Fruit fly (Drosophila melanogaster) whole organism, embryonic: ENCODE results near the gene Aprt.

ENCODE experiments used
- ATbp ChIP-seq: fragments of 200-800 bp; sonication (Bioruptor generic); optimal IDR thresholded peaks from 2 replicates; lab custom pipeline; 2017; ENCODE audit warnings: missing biosample characterization, mild to moderate bottlenecking, missing genetic modification characterization, missing genetic modification reagents
- Aef1 ChIP-seq: fragments of 200-800 bp; sonication (Bioruptor generic); IDR thresholded peaks from 3 replicates; pipeline ENCODE4 v1.3.6; 2022; ENCODE audit warnings: missing biosample characterization, missing genetic modification characterization
- Bgb ChIP-seq: fragments of 200-800 bp; sonication (Bioruptor generic); IDR thresholded peaks from 2 replicates; pipeline ENCODE4 v1.3.6; 2022; ENCODE audit warnings: missing biosample characterization, missing genetic modification characterization; ENCODE audit not compliant: partially characterized antibody
- CG10209 ChIP-seq: fragments of 200-800 bp; sonication (Bioruptor generic); optimal IDR thresholded peaks from 3 replicates; lab custom pipeline; 2017; ENCODE audit warnings: missing biosample characterization, mild to moderate bottlenecking, missing genetic modification characterization, missing genetic modification reagents
- CG1024 ChIP-seq: fragments of 200-800 bp; sonication (Bioruptor generic); IDR thresholded peaks from 2 replicates; pipeline ENCODE4 v1.3.6; 2022; ENCODE audit warnings: missing biosample characterization, missing genetic modification characterization
- CG10431 ChIP-seq: fragments of 200-800 bp; sonication (Bioruptor generic); optimal IDR thresholded peaks from 3 replicates; lab custom pipeline; 2018; ENCODE audit warnings: missing biosample characterization, mild to moderate bottlenecking, missing genetic modification characterization
- CG10959 ChIP-seq: fragments of 200-800 bp; sonication (Bioruptor generic); IDR thresholded peaks from 2 replicates; pipeline ENCODE4 v1.3.6; 2022; ENCODE audit warnings: missing biosample characterization, missing genetic modification characterization
- CG12155 ChIP-seq: fragments of 200-800 bp; sonication (Bioruptor generic); optimal IDR thresholded peaks from 3 replicates; lab custom pipeline; 2016; ENCODE audit warnings: missing biosample characterization, missing genetic modification characterization
- CG12236 ChIP-seq: fragments of 200-800 bp; sonication (Bioruptor generic); optimal IDR thresholded peaks from 2 replicates; lab custom pipeline; 2016; ENCODE audit warnings: missing biosample characterization, missing genetic modification characterization
- CG12744 ChIP-seq: fragments of 200-800 bp; sonication (Bioruptor generic); optimal IDR thresholded peaks from 2 replicates; lab custom pipeline; 2016; ENCODE audit warnings: missing biosample characterization, missing genetic modification characterization
- CG12942 ChIP-seq: fragments of 200-800 bp; sonication (Bioruptor generic); optimal IDR thresholded peaks from 3 replicates; lab custom pipeline; 2016; ENCODE audit warnings: missing biosample characterization, missing genetic modification characterization
- CG17385 ChIP-seq: fragments of 200-800 bp; sonication (Bioruptor generic); optimal IDR thresholded peaks from 3 replicates; lab custom pipeline; 2018; ENCODE audit warnings: missing biosample characterization, mild to moderate bottlenecking, missing genetic modification characterization
- CG17912 ChIP-seq: fragments of 200-800 bp; sonication (Bioruptor generic); optimal IDR thresholded peaks from 2 replicates; lab custom pipeline; 2018; ENCODE audit warnings: missing biosample characterization, mild to moderate bottlenecking, missing genetic modification characterization
- CG18262 ChIP-seq: fragments of 200-800 bp; optimal IDR thresholded peaks from 3 replicates; lab custom pipeline; 2019; ENCODE audit warnings: missing biosample characterization, mild to moderate bottlenecking, missing genetic modification characterization, moderate library complexity
- CG18764 ChIP-seq: fragments of 200-800 bp; sonication (Bioruptor generic); optimal IDR thresholded peaks from 3 replicates; lab custom pipeline; 2016; ENCODE audit warnings: missing biosample characterization, missing genetic modification characterization
- CG2678 ChIP-seq: fragments of 200-800 bp; sonication (Bioruptor generic); optimal IDR thresholded peaks from 3 replicates; lab custom pipeline; 2019; ENCODE audit warnings: missing biosample characterization, mild to moderate bottlenecking, missing genetic modification characterization, moderate library complexity
- CG2889 ChIP-seq: fragments of 200-800 bp; sonication (Bioruptor generic); IDR thresholded peaks from 3 replicates; pipeline ENCODE4 v1.3.6; 2022; ENCODE audit warnings: missing biosample characterization, missing genetic modification characterization
- CG33557 ChIP-seq: fragments of 200-800 bp; sonication (Bioruptor generic); optimal IDR thresholded peaks from 2 replicates; lab custom pipeline; 2019; ENCODE audit warnings: missing biosample characterization, mild to moderate bottlenecking, missing genetic modification characterization, moderate library complexity
- CG4820 ChIP-seq: fragments of 200-800 bp; sonication (Bioruptor generic); optimal IDR thresholded peaks from 3 replicates; lab custom pipeline; 2016; ENCODE audit warnings: missing biosample characterization, missing genetic modification characterization
- CG8478 ChIP-seq: fragments of >200 bp; optimal IDR thresholded peaks from 2 replicates; lab custom pipeline; 2018
- Dek ChIP-seq: fragments of 200-800 bp; sonication (Bioruptor generic); optimal IDR thresholded peaks from 3 replicates; lab custom pipeline; 2019; ENCODE audit warnings: missing biosample characterization, mild to moderate bottlenecking, missing genetic modification characterization, moderate library complexity
- E2f1 ChIP-seq: fragments of 200-800 bp; sonication (Bioruptor generic); IDR thresholded peaks from 2 replicates; pipeline ENCODE4 v1.3.6; 2022; ENCODE audit warnings: missing biosample characterization, missing genetic modification characterization
- Fer2 ChIP-seq: fragments of 200-800 bp; sonication (Bioruptor generic); optimal IDR thresholded peaks from 2 replicates; lab custom pipeline; 2018; ENCODE audit warnings: missing biosample characterization, mild to moderate bottlenecking, missing genetic modification characterization, moderate library complexity
- Lhr ChIP-seq: fragments of 200-800 bp; sonication (Bioruptor generic); optimal IDR thresholded peaks from 3 replicates; lab custom pipeline; 2017; ENCODE audit warnings: mild to moderate bottlenecking, missing biosample characterization, missing genetic modification reagents, missing genetic modification characterization
- Med ChIP-seq: fragments of 200-800 bp; sonication (Bioruptor generic); peaks from one replicate; lab custom pipeline; 2016; ENCODE audit warnings: missing biosample characterization, missing genetic modification characterization, mild to moderate bottlenecking, inconsistent platforms, moderate library complexity
- Meics ChIP-seq: fragments of 200-800 bp; sonication (Bioruptor generic); optimal IDR thresholded peaks from 2 replicates; lab custom pipeline; 2017; ENCODE audit warnings: missing biosample characterization, mild to moderate bottlenecking, missing genetic modification characterization
- Myb ChIP-seq: fragments of 200-800 bp; sonication (Bioruptor generic); optimal IDR thresholded peaks from 2 replicates; lab custom pipeline; 2016; ENCODE audit warnings: missing biosample characterization, missing genetic modification characterization
- NC2α ChIP-seq: fragments of 200-800 bp; sonication (Bioruptor generic); optimal IDR thresholded peaks from 2 replicates; lab custom pipeline; 2016; ENCODE audit warnings: missing biosample characterization, missing genetic modification characterization
- Opbp ChIP-seq: fragments of 200-800 bp; sonication (Bioruptor generic); IDR thresholded peaks from 3 replicates; pipeline ENCODE4 v1.3.6; 2022; ENCODE audit warnings: missing biosample characterization, missing genetic modification characterization; ENCODE audit not compliant: partially characterized antibody
- Rx ChIP-seq: fragments of 200-800 bp; sonication (Bioruptor generic); IDR thresholded peaks from 2 replicates; pipeline ENCODE4 v1.3.6; 2022; ENCODE audit warnings: missing biosample characterization, missing genetic modification characterization
- Side ChIP-seq: fragments of 200-800 bp; sonication (Bioruptor generic); optimal IDR thresholded peaks from 2 replicates; lab custom pipeline; 2016; ENCODE audit warnings: missing biosample characterization, missing genetic modification characterization
- aop ChIP-seq: fragments of 200-800 bp; sonication (Bioruptor generic); IDR thresholded peaks from 2 replicates; pipeline ENCODE4 v1.3.6; 2022; ENCODE audit warnings: missing biosample characterization, missing genetic modification characterization
- ato ChIP-seq: fragments of 200-800 bp; sonication (Bioruptor generic); IDR thresholded peaks from 2 replicates; pipeline ENCODE4 v1.3.6; 2022; ENCODE audit warnings: missing biosample characterization, missing genetic modification characterization; ENCODE audit not compliant: partially characterized antibody
- corto ChIP-seq: fragments of 200-800 bp; sonication (Bioruptor generic); optimal IDR thresholded peaks from 2 replicates; lab custom pipeline; 2016; ENCODE audit warnings: missing biosample characterization, mild to moderate bottlenecking, missing genetic modification characterization, moderate library complexity
- grau ChIP-seq: fragments of 200-800 bp; optimal IDR thresholded peaks from 3 replicates; lab custom pipeline; 2019; ENCODE audit warnings: missing biosample characterization, mild to moderate bottlenecking, missing genetic modification characterization, moderate library complexity
- gsb ChIP-seq: fragments of 200-800 bp; sonication (Bioruptor generic); IDR thresholded peaks from 2 replicates; pipeline ENCODE4 v1.3.6; 2022; ENCODE audit warnings: missing biosample characterization, missing genetic modification characterization
- gt ChIP-seq: fragments of 200-800 bp; sonication (Bioruptor generic); IDR thresholded peaks from 2 replicates; pipeline ENCODE4 v1.3.6; 2022; ENCODE audit warnings: missing biosample characterization, missing genetic modification characterization
- hkb ChIP-seq, 2 experiments: fragments of 200-800 bp in 1 of 2; fragments of >200 bp in 1 of 2; sonication (Bioruptor generic) in 1 of 2; IDR thresholded peaks in 1 of 2; optimal IDR thresholded peaks in 1 of 2; 2 replicates each; pipeline versions ENCODE4 v1.3.6 to Lab custom; 2017 to 2022; ENCODE audit warnings: missing biosample characterization in 1 of 2, missing genetic modification characterization in 1 of 2
- kah ChIP-seq: fragments of 200-800 bp; sonication (Bioruptor generic); optimal IDR thresholded peaks from 2 replicates; lab custom pipeline; 2018; ENCODE audit warnings: missing biosample characterization, mild to moderate bottlenecking, missing genetic modification characterization
- oc ChIP-seq: fragments of 200-800 bp; sonication (Bioruptor generic); optimal IDR thresholded peaks from 2 replicates; lab custom pipeline; 2018; ENCODE audit warnings: missing biosample characterization, mild to moderate bottlenecking, missing genetic modification characterization, moderate library complexity
- onecut ChIP-seq: fragments of 200-800 bp; sonication (Bioruptor generic); IDR thresholded peaks from 2 replicates; pipeline ENCODE4 v1.3.6; 2022; ENCODE audit warnings: missing biosample characterization, missing genetic modification characterization
- peb ChIP-seq: fragments of 200-800 bp; sonication (Bioruptor generic); IDR thresholded peaks from 2 replicates; pipeline ENCODE4 v1.3.6; 2022; ENCODE audit warnings: missing biosample characterization, missing genetic modification characterization
- pita ChIP-seq: fragments of 200-800 bp; sonication (Bioruptor generic); optimal IDR thresholded peaks from 2 replicates; lab custom pipeline; 2017; ENCODE audit warnings: missing biosample characterization, mild to moderate bottlenecking, missing genetic modification characterization
- salm ChIP-seq: fragments of 200-800 bp; sonication (Bioruptor generic); optimal IDR thresholded peaks from 2 replicates; lab custom pipeline; 2018; ENCODE audit warnings: missing biosample characterization, mild to moderate bottlenecking, missing genetic modification characterization
- sr ChIP-seq: fragments of 200-800 bp; sonication (Bioruptor generic); IDR thresholded peaks from 3 replicates; pipeline ENCODE4 v1.3.6; 2022; ENCODE audit warnings: missing biosample characterization, missing genetic modification characterization
- tin ChIP-seq: fragments of 200-800 bp; sonication (Bioruptor generic); optimal IDR thresholded peaks from 3 replicates; lab custom pipeline; 2016; ENCODE audit warnings: missing biosample characterization, missing genetic modification characterization
- tio ChIP-seq: fragments of 200-800 bp; sonication (Bioruptor generic); optimal IDR thresholded peaks from 2 replicates; lab custom pipeline; 2017; ENCODE audit warnings: missing biosample characterization, missing genetic modification characterization, inconsistent platforms
- tna ChIP-seq: fragments of 200-800 bp; sonication (Bioruptor generic); IDR thresholded peaks from 2 replicates; pipeline ENCODE4 v1.3.6; 2022; ENCODE audit warnings: missing biosample characterization, missing genetic modification characterization; ENCODE audit not compliant: partially characterized antibody
- vfl ChIP-seq: fragments of 200-800 bp; sonication (Bioruptor generic); optimal IDR thresholded peaks from 2 replicates; lab custom pipeline; 2016; ENCODE audit warnings: missing biosample characterization, missing genetic modification characterization

Aprt gene

dm6 chr3L:1861794-1862447 is 22.9 kb downstream of the Aprt start, which contains the start of gene Rap1 (continued):
- TF ChIP-seq vfl (GFP tag; lab: Kevin White, UChicago) (peak; percentile 40), Rx (GFP tag; lab: Robert Waterston, UW) (peak; percentile 46), grau (peak; percentile 37), CG10959 (GFP tag; lab: Robert Waterston, UW) (peak; percentile 58), tin (GFP tag; lab: Kevin White, UChicago) (peak; percentile 71), gsb (peak; percentile 53; the same call in 1 of the 2 replicates), tio (no peak), Side (GFP tag; lab: Kevin White, UChicago) (peak; percentile 72), oc (tag; lab: Kevin White, UChicago) (no peak), aop (GFP tag; lab: Robert Waterston, UW) (peak; percentile 9; the same call in 1 of the 2 replicates), CG17385 (no peak), CG10431 (no peak), CG10209 (GFP tag; lab: Kevin White, UChicago) (peak; percentile 43), Fer2 (peak; percentile 44), Aef1 (peak; percentile 74), CG18262 (peak; percentile 77), pita (GFP tag; lab: Kevin White, UChicago) (no peak), Opbp (GFP tag; lab: Robert Waterston, UW) (peak; percentile 95), CG12155 (GFP tag; lab: Kevin White, UChicago) (peak; percentile 52), Myb (GFP tag; lab: Kevin White, UChicago) (peak; percentile 39), CG8478 (lab: Kevin White, UChicago) (peak; percentile 47), corto (peak; percentile 27), CG12942 (peak; percentile 16), CG1024 (GFP tag; lab: Robert Waterston, UW) (peak; percentile 52; the same call in 1 of the 2 replicates), sr (GFP tag; lab: Robert Waterston, UW) (no peak), CG4820 (peak; percentile 23), NC2α (GFP tag; lab: Kevin White, UChicago) (no peak), Bgb (GFP tag; lab: Robert Waterston, UW) (peak; percentile 94), gt (GFP tag; lab: Robert Waterston, UW) (peak; percentile 36; the same call in 1 of the 2 replicates), CG2678 (peak; percentile 74), CG12744 (GFP tag; lab: Kevin White, UChicago) (no peak), kah (no peak), salm (tag; lab: Kevin White, UChicago) (no peak), CG33557 (GFP tag; lab: Kevin White, UChicago) (no peak), ATbp (no peak), Meics (GFP tag; lab: Kevin White, UChicago) (peak; percentile 75), E2f1 (peak; percentile 70), tna (GFP tag; lab: Robert Waterston, UW) (peak; percentile 79; the same call in 1 of the 2 replicates), Lhr (peak; percentile 19), onecut (GFP tag; lab: Robert Waterston, UW) (peak; percentile 47), hkb (optimal IDR thresholded peaks at IDR 0.05; lab: Kevin White, UChicago) (no peak), hkb (GFP tag; IDR thresholded peaks at IDR 0.05; lab: Robert Waterston, UW) (0 out of 2 replicates have a peak, but pooled peaks have one; percentile 41), Med (GFP tag; lab: Kevin White, UChicago) (peak; percentile 90), ato (GFP tag; lab: Robert Waterston, UW) (peak; percentile 78), peb (0 out of 2 replicates have a peak, but pooled peaks have one; percentile 23), CG17912 (GFP tag; lab: Kevin White, UChicago) (no peak), Dek (tag; lab: Kevin White, UChicago) (peak; percentile 45), CG18764 (GFP tag; lab: Kevin White, UChicago) (peak; percentile 21), CG2889 (GFP tag; lab: Robert Waterston, UW) (peak; percentile 64; the same call in 2 of the 3 replicates), CG12236 (GFP tag; lab: Kevin White, UChicago) (peak; percentile 51)
